Fruit fly (Drosophila melanogaster) whole organism, embryonic: ENCODE data around the gene Chd64.

Source experiments
- CG10366 ChIP-seq: fragments of 200-800 bp; sonication (Bioruptor generic); IDR thresholded peaks from 2 replicates; pipeline ENCODE4 v1.3.6; 2022; ENCODE audit warnings: missing biosample characterization, missing genetic modification characterization
- CG10959 ChIP-seq: fragments of 200-800 bp; sonication (Bioruptor generic); IDR thresholded peaks from 2 replicates; pipeline ENCODE4 v1.3.6; 2022; ENCODE audit warnings: missing biosample characterization, missing genetic modification characterization
- CG11247 ChIP-seq: fragments of 200-800 bp; sonication (Bioruptor generic); IDR thresholded peaks from 2 replicates; pipeline ENCODE4 v1.3.6; 2022; ENCODE audit warnings: missing biosample characterization, missing genetic modification characterization
- CG15514 ChIP-seq: fragments of 200-800 bp; sonication (Bioruptor generic); optimal IDR thresholded peaks from 3 replicates; lab custom pipeline; 2017; ENCODE audit warnings: missing biosample characterization, missing genetic modification characterization, mild to moderate bottlenecking, moderate library complexity, missing genetic modification reagents
- CG17328 ChIP-seq: fragments of 200-800 bp; sonication (Bioruptor generic); IDR thresholded peaks from 2 replicates; pipeline ENCODE4 v1.3.6; 2022; ENCODE audit warnings: missing biosample characterization, missing genetic modification characterization
- CG17359 ChIP-seq: fragments of 200-800 bp; sonication (Bioruptor generic); optimal IDR thresholded peaks from 3 replicates; lab custom pipeline; 2018; ENCODE audit warnings: missing biosample characterization, mild to moderate bottlenecking, missing genetic modification characterization, moderate library complexity
- CG18599 ChIP-seq: fragments of 200-800 bp; sonication (Bioruptor generic); optimal IDR thresholded peaks from 3 replicates; lab custom pipeline; 2017; ENCODE audit warnings: missing biosample characterization, missing genetic modification characterization, mild to moderate bottlenecking, moderate library complexity, missing genetic modification reagents
- CG30403 ChIP-seq: fragments of 200-800 bp; sonication (Bioruptor generic); optimal IDR thresholded peaks from 3 replicates; lab custom pipeline; 2016; ENCODE audit warnings: missing biosample characterization, missing genetic modification characterization
- CG3847 ChIP-seq: fragments of 200-800 bp; sonication (Bioruptor generic); IDR thresholded peaks from 2 replicates; pipeline ENCODE4 v1.3.6; 2022; ENCODE audit warnings: missing biosample characterization, missing genetic modification characterization
- CG4360 ChIP-seq: fragments of 200-800 bp; sonication (Bioruptor generic); IDR thresholded peaks from 2 replicates; pipeline ENCODE4 v1.3.6; 2022; ENCODE audit warnings: missing biosample characterization, missing genetic modification characterization
- CG6272 ChIP-seq: fragments of 200-800 bp; sonication (Bioruptor generic); IDR thresholded peaks from 2 replicates; pipeline ENCODE4 v1.3.6; 2022; ENCODE audit warnings: missing biosample characterization, missing genetic modification characterization
- CG6765 ChIP-seq: fragments of 200-800 bp; sonication (Bioruptor generic); optimal IDR thresholded peaks from 3 replicates; lab custom pipeline; 2017; ENCODE audit warnings: missing biosample characterization, mild to moderate bottlenecking, missing genetic modification characterization
- CG8478 ChIP-seq: fragments of >200 bp; optimal IDR thresholded peaks from 2 replicates; lab custom pipeline; 2018
- CG9797 ChIP-seq: fragments of 200-800 bp; sonication (Bioruptor generic); optimal IDR thresholded peaks from 3 replicates; lab custom pipeline; 2018; ENCODE audit warnings: missing biosample characterization, mild to moderate bottlenecking, missing genetic modification characterization
- CoRest ChIP-seq: fragments of 200-800 bp; sonication (Bioruptor generic); optimal IDR thresholded peaks from 3 replicates; lab custom pipeline; 2018; ENCODE audit warnings: missing biosample characterization, mild to moderate bottlenecking, missing genetic modification characterization, moderate library complexity
- Dip2 ChIP-seq: fragments of 200-800 bp; sonication (Bioruptor generic); IDR thresholded peaks from 2 replicates; pipeline ENCODE4 v1.3.6; 2022; ENCODE audit warnings: missing biosample characterization, missing genetic modification characterization
- Doc3 ChIP-seq: fragments of 200-800 bp; sonication (Bioruptor generic); IDR thresholded peaks from 3 replicates; pipeline ENCODE4 v1.3.6; 2022; ENCODE audit warnings: missing biosample characterization, missing genetic modification characterization; ENCODE audit not compliant: partially characterized antibody
- Dref ChIP-seq: fragments of 200-800 bp; sonication (Bioruptor generic); IDR thresholded peaks from 2 replicates; pipeline ENCODE4 v1.3.6; 2022; ENCODE audit warnings: missing biosample characterization, missing genetic modification characterization
- Drgx ChIP-seq: fragments of 200-800 bp; sonication (Bioruptor generic); IDR thresholded peaks from 2 replicates; pipeline ENCODE4 v1.3.6; 2022; ENCODE audit warnings: missing biosample characterization, missing genetic modification characterization
- ERR ChIP-seq: fragments of 200-800 bp; sonication (Bioruptor generic); optimal IDR thresholded peaks from 2 replicates; lab custom pipeline; 2016; ENCODE audit warnings: missing biosample characterization, missing genetic modification characterization
- Mad ChIP-seq: fragments of 200-800 bp; sonication (Bioruptor generic); optimal IDR thresholded peaks from 2 replicates; lab custom pipeline; 2016; ENCODE audit warnings: missing biosample characterization, missing genetic modification characterization
- NK7.1 ChIP-seq: fragments of 200-800 bp; sonication (Bioruptor generic); optimal IDR thresholded peaks from 3 replicates; lab custom pipeline; 2016; ENCODE audit warnings: missing biosample characterization, missing genetic modification characterization
- Neu2 ChIP-seq: fragments of 200-800 bp; sonication (Bioruptor generic); optimal IDR thresholded peaks from 3 replicates; lab custom pipeline; 2016; ENCODE audit warnings: missing biosample characterization, missing genetic modification characterization, borderline replicate concordance
- Side ChIP-seq: fragments of 200-800 bp; sonication (Bioruptor generic); optimal IDR thresholded peaks from 2 replicates; lab custom pipeline; 2016; ENCODE audit warnings: missing biosample characterization, missing genetic modification characterization
- Spps ChIP-seq: fragments of 200-800 bp; sonication (Bioruptor generic); optimal IDR thresholded peaks from 2 replicates; lab custom pipeline; 2018; ENCODE audit warnings: missing biosample characterization, mild to moderate bottlenecking, missing genetic modification characterization
- TFAM ChIP-seq: fragments of 200-800 bp; sonication (Bioruptor generic); optimal IDR thresholded peaks from 2 replicates; lab custom pipeline; 2017; ENCODE audit warnings: missing biosample characterization, missing genetic modification characterization, inconsistent platforms
- bowl ChIP-seq: fragments of 200-800 bp; sonication (Bioruptor generic); IDR thresholded peaks from 2 replicates; pipeline ENCODE4 v1.3.6; 2022; ENCODE audit warnings: missing biosample characterization, missing genetic modification characterization
- cad ChIP-seq: fragments of >200 bp; optimal IDR thresholded peaks from 2 replicates; lab custom pipeline; 2017; ENCODE audit warnings: missing biosample characterization, missing genetic modification characterization
- croc ChIP-seq: fragments of 200-800 bp; sonication (Bioruptor generic); conservative IDR thresholded peaks from 3 replicates; pipeline ENCODE4 v1.3.6; 2022; ENCODE audit warnings: missing biosample characterization, missing genetic modification characterization
- dati ChIP-seq: fragments of 200-800 bp; sonication (Bioruptor generic); IDR thresholded peaks from 2 replicates; pipeline ENCODE4 v1.3.6; 2022; ENCODE audit warnings: missing biosample characterization, missing genetic modification characterization
- eve ChIP-seq, 2 experiments: fragments of >200 bp; optimal IDR thresholded peaks; 2 replicates each; lab custom pipeline; 2017; ENCODE audit warnings: missing biosample characterization in 2 of 2, missing genetic modification characterization in 2 of 2
- fru ChIP-seq: fragments of >200 bp; optimal IDR thresholded peaks from 2 replicates; lab custom pipeline; 2017
- gce ChIP-seq: fragments of 200-800 bp; sonication (Bioruptor generic); IDR thresholded peaks from 3 replicates; pipeline ENCODE4 v1.3.6; 2022; ENCODE audit warnings: missing biosample characterization, missing genetic modification characterization
- gcm2 ChIP-seq: fragments of 200-800 bp; sonication (Bioruptor generic); optimal IDR thresholded peaks from 2 replicates; lab custom pipeline; 2016; ENCODE audit warnings: missing biosample characterization, missing genetic modification characterization
- insv ChIP-seq, 2 experiments: fragments of 200-800 bp; sonication (Bioruptor generic); optimal IDR thresholded peaks; 3 replicates each; lab custom pipeline; 2016 to 2018; ENCODE audit warnings: missing biosample characterization in 2 of 2, missing genetic modification characterization in 2 of 2
- klu ChIP-seq: fragments of 200-800 bp; sonication (Bioruptor generic); IDR thresholded peaks from 2 replicates; pipeline ENCODE4 v1.3.6; 2022; ENCODE audit warnings: missing biosample characterization, missing genetic modification characterization
- kni ChIP-seq: fragments of 200-800 bp; sonication (Bioruptor generic); optimal IDR thresholded peaks from 3 replicates; lab custom pipeline; 2017; ENCODE audit warnings: mild to moderate bottlenecking, missing biosample characterization, missing genetic modification reagents, missing genetic modification characterization
- lilli ChIP-seq: fragments of 200-800 bp; sonication (Bioruptor generic); optimal IDR thresholded peaks from 3 replicates; lab custom pipeline; 2016; ENCODE audit warnings: missing biosample characterization, missing genetic modification characterization
- lmd ChIP-seq: fragments of 200-800 bp; sonication (Bioruptor generic); IDR thresholded peaks from 2 replicates; pipeline ENCODE4 v1.3.6; 2022; ENCODE audit warnings: missing biosample characterization, missing genetic modification characterization
- maf-S ChIP-seq: fragments of 200-800 bp; sonication (Bioruptor generic); optimal IDR thresholded peaks from 2 replicates; lab custom pipeline; 2016; ENCODE audit warnings: missing biosample characterization, missing genetic modification characterization
- mirr ChIP-seq: fragments of 200-800 bp; sonication (Bioruptor generic); optimal IDR thresholded peaks from 3 replicates; lab custom pipeline; 2018; ENCODE audit warnings: missing biosample characterization, mild to moderate bottlenecking, missing genetic modification characterization
- nerfin-1 ChIP-seq: fragments of 200-800 bp; sonication (Bioruptor generic); optimal IDR thresholded peaks from 3 replicates; lab custom pipeline; 2019; ENCODE audit warnings: missing biosample characterization, mild to moderate bottlenecking, missing genetic modification characterization, moderate library complexity
- pros ChIP-seq: fragments of 200-800 bp; sonication (Bioruptor generic); optimal IDR thresholded peaks from 3 replicates; lab custom pipeline; 2019; ENCODE audit warnings: missing biosample characterization, mild to moderate bottlenecking, missing genetic modification characterization, moderate library complexity
- rib ChIP-seq: fragments of 200-800 bp; sonication (Bioruptor generic); IDR thresholded peaks from 2 replicates; pipeline ENCODE4 v1.3.6; 2022; ENCODE audit warnings: missing biosample characterization, missing genetic modification characterization
- ro ChIP-seq: fragments of 200-800 bp; sonication (Bioruptor generic); IDR thresholded peaks from 2 replicates; pipeline ENCODE4 v1.3.6; 2022; ENCODE audit warnings: missing biosample characterization, missing genetic modification characterization
- shn ChIP-seq: fragments of 200-800 bp; sonication (Bioruptor generic); optimal IDR thresholded peaks from 3 replicates; lab custom pipeline; 2016; ENCODE audit warnings: missing biosample characterization, missing genetic modification characterization
- sna ChIP-seq: fragments of 200-800 bp; sonication (Bioruptor generic); IDR thresholded peaks from 2 replicates; pipeline ENCODE4 v1.3.6; 2022; ENCODE audit warnings: missing biosample characterization, missing genetic modification characterization; ENCODE audit not compliant: partially characterized antibody
- tgo ChIP-seq: fragments of 200-800 bp; sonication (Bioruptor generic); IDR thresholded peaks from 3 replicates; pipeline ENCODE4 v1.3.6; 2022; ENCODE audit warnings: missing biosample characterization, missing genetic modification characterization
- tin ChIP-seq: fragments of 200-800 bp; sonication (Bioruptor generic); optimal IDR thresholded peaks from 3 replicates; lab custom pipeline; 2016; ENCODE audit warnings: missing biosample characterization, missing genetic modification characterization
- toy ChIP-seq: fragments of 200-800 bp; sonication (Bioruptor generic); IDR thresholded peaks from 2 replicates; pipeline ENCODE4 v1.3.6; 2022; ENCODE audit warnings: missing biosample characterization, missing genetic modification characterization
- vnd ChIP-seq: fragments of 200-800 bp; sonication (Bioruptor generic); IDR thresholded peaks from 3 replicates; pipeline ENCODE4 v1.3.6; 2022; ENCODE audit warnings: missing biosample characterization, missing genetic modification characterization; ENCODE audit not compliant: partially characterized antibody

The Chd64 gene

dm6 chr3L:4070221-4070995 is 51.8 kb downstream of the Chd64 start (continued):
- peak; percentile 95 for TF ChIP-seq lmd
- TF ChIP-seq ro: peak; percentile 69
- TF ChIP-seq CG6765: peak; percentile 52
- TF ChIP-seq CG6272 (GFP tag; lab: Robert Waterston, UW): peak; percentile 78
- no peak for TF ChIP-seq cad (GFP tag; lab: Kevin White, UChicago)
- peak; percentile 74 for TF ChIP-seq gcm2 (GFP tag; lab: Kevin White, UChicago)
- peak; percentile 90 for TF ChIP-seq gce
- TF ChIP-seq CoRest: peak; percentile 88
- peak; percentile 45 for TF ChIP-seq Spps
- TF ChIP-seq lilli (GFP tag; lab: Kevin White, UChicago): peak; percentile 93
- TF ChIP-seq maf-S: peak; percentile 86
- peak; percentile 76 for TF ChIP-seq croc
- no peak for TF ChIP-seq pros
- TF ChIP-seq tgo: peak; percentile 94
- TF ChIP-seq Neu2 (GFP tag; lab: Kevin White, UChicago): peak; percentile 36
- no peak for TF ChIP-seq insv (GFP tag; optimal IDR thresholded peaks at IDR 0.05; lab: Kevin White, UChicago)
- TF ChIP-seq toy (GFP tag; lab: Robert Waterston, UW): peak; percentile 82
- no peak for TF ChIP-seq sna (GFP tag; lab: Robert Waterston, UW)
- TF ChIP-seq NK7.1 (GFP tag; lab: Kevin White, UChicago): peak; percentile 66
- TF ChIP-seq Dref (GFP tag; lab: Robert Waterston, UW): peak; percentile 20; the same call in 1 of the 2 replicates
- no peak for TF ChIP-seq vnd (GFP tag; lab: Robert Waterston, UW)
- TF ChIP-seq tin (GFP tag; lab: Kevin White, UChicago): peak; percentile 70
- peak; percentile 55 for TF ChIP-seq Dip2 (GFP tag; lab: Robert Waterston, UW)
- peak in 1 of 2 experiments; percentile 36 for TF ChIP-seq eve (GFP tag; optimal IDR thresholded peaks at IDR 0.05; lab: Kevin White, UChicago)
- peak; percentile 96 for TF ChIP-seq CG10366 (GFP tag; lab: Robert Waterston, UW)
- TF ChIP-seq CG17328 (GFP tag; lab: Robert Waterston, UW): peak; percentile 94
- TF ChIP-seq bowl: peak; percentile 81
- TF ChIP-seq CG9797: no peak
- no peak for TF ChIP-seq Doc3 (GFP tag; lab: Robert Waterston, UW)
- peak; percentile 75 for TF ChIP-seq CG15514 (GFP tag; lab: Kevin White, UChicago)
- TF ChIP-seq rib (GFP tag; lab: Robert Waterston, UW): peak; percentile 81
- peak; percentile 81 for TF ChIP-seq Mad (GFP tag; lab: Kevin White, UChicago)
- TF ChIP-seq CG3847: peak; percentile 92
- TF ChIP-seq nerfin-1 (tag; lab: Kevin White, UChicago): peak; percentile 55
- no peak for TF ChIP-seq fru (lab: Kevin White, UChicago)
- TF ChIP-seq kni (GFP tag; lab: Kevin White, UChicago): no peak
- TF ChIP-seq CG10959 (GFP tag; lab: Robert Waterston, UW): peak; percentile 73
- no peak for TF ChIP-seq CG8478 (lab: Kevin White, UChicago)
- TF ChIP-seq CG30403 (GFP tag; lab: Kevin White, UChicago): peak; percentile 89
- TF ChIP-seq CG11247 (GFP tag; lab: Robert Waterston, UW): peak; percentile 93
- TF ChIP-seq klu: peak; percentile 79
- TF ChIP-seq ERR (GFP tag; lab: Kevin White, UChicago): peak; percentile 88
- TF ChIP-seq dati: peak; percentile 86
- peak; percentile 25 for TF ChIP-seq mirr (GFP tag; lab: Kevin White, UChicago)
- TF ChIP-seq CG18599 (GFP tag; lab: Kevin White, UChicago): peak; percentile 90
- TF ChIP-seq TFAM (GFP tag; lab: Kevin White, UChicago): no peak
- TF ChIP-seq Side (GFP tag; lab: Kevin White, UChicago): peak; percentile 69
- peak; percentile 56 for TF ChIP-seq CG4360
- TF ChIP-seq shn (GFP tag; lab: Kevin White, UChicago): peak; percentile 90
- TF ChIP-seq Drgx (GFP tag; lab: Robert Waterston, UW): peak; percentile 99
- peak; percentile 92 for TF ChIP-seq CG17359 (tag; lab: Kevin White, UChicago)
